Fruit fly (Drosophila melanogaster) Kc167 (cell line): Measurements from ENCODE around the gene CG6569.

Experiments
- Myc ChIP-seq: fragments of >200 bp; optimal IDR thresholded peaks from 2 replicates; lab custom pipeline; 2017; ENCODE audit warnings: missing external identifiers
- Sin3A ChIP-seq: fragments of >200 bp; optimal IDR thresholded peaks from 2 replicates; lab custom pipeline; 2018; ENCODE audit warnings: missing external identifiers
- psq ChIP-seq: fragments of >200 bp; optimal IDR thresholded peaks from 2 replicates; lab custom pipeline; 2017; ENCODE audit warnings: missing external identifiers
- ttk ChIP-seq: sonication (Bioruptor generic); optimal IDR thresholded peaks from 2 replicates; lab custom pipeline; 2017; ENCODE audit warnings: missing external identifiers

DNA sequence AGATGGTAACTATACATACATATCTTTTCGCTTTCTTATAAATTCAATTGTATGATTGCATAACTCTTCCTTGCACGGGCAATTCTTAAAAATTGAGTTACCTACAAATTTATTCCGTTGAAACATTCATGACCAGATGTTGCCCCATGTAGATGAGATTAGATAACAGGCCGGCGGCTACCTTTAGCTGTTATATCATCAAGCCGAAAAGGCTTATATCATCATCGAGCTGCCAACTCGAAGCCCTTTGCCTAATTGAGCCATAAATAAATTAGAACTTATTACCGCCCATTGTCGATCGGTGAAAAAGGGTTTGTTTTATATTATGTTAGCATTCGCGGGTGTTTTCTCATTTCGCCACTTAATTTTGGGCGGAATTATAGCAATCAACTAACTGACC, 27.3 kb downstream of the CG6569 start:
- TF ChIP-seq psq (lab: Kevin White, UChicago) (no peak), Myc (lab: Kevin White, UChicago) (no peak), ttk (lab: Kevin White, UChicago) (no peak), Sin3A (no peak)
